Worm (Caenorhabditis elegans) whole organism, L3 larva: Measurements from ENCODE around the gene F25E5.5.

Experiments used
- ceh-16 ChIP-seq: sonication (generic microtip); optimal IDR thresholded peaks from 2 replicates; lab custom pipeline; 2017; ENCODE audit warnings: missing biosample characterization, missing genetic modification characterization
- skn-1 ChIP-seq: fragments of 150-350 bp; optimal IDR thresholded peaks from 2 replicates; lab custom pipeline; 2014; ENCODE audit warnings: missing biosample characterization, missing genetic modification characterization

- no peak for TF ChIP-seq skn-1 (tag; lab: Kevin White, UChicago)
- TF ChIP-seq ceh-16 (tag; lab: Kevin White, UChicago): no peak
These were observed 17.6 kb downstream of the F25E5.5 start, which contains the start of gene srh-89 for ce11 chrV:7464696-7465095.
